Fruit fly (Drosophila melanogaster): Measurements from ENCODE around the gene S6k.

DNA sequence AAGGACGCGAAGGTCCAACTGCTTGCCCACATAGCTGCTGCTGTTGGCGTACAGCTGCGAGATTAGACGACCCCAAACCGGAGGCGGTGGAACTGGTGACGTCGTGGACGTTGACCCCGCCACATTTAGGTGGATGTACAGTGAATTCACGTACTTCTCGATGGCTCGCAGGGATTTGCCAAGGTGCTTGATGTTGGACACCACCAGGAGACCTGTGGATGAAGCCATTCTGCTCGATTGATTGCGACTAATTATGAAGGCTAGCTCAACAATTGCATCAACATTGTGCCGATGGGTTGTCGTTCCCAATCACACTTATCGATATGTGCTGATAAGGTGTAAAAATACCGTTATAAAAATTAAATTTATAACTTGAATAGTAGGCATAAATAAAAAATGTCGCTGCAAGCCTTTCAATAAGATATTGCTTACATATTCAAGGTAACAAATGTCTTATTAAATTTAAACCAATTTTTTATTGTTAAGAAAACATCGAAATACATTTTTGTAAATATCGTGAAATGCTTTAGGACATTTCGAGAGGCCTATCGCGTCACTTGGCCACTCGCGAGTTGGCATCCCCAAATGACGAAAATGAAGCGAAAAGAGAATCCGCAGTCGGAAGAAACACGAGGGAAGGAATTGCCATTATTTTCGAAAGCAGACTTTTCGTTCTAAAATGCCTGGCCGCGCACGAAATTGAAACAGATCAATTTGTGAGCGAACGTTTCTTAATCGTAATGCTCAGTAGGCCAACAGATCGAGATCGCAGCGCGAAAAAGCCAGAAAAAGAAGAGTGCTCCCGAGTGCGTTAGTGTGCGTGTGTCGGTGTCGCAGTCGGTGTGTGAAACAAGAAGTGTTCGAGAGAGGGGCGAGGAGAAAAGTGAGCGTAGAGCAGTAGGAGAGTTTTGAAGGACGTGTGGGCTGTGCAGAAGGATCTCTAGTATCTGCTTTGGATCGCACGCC is 41.9 kb downstream of the S6k start, which contains the start of the genes Ppat-Dpck and scny:
- TF ChIP-seq CG8478 (optimal IDR thresholded peaks at IDR 0.05): no peak
- TF ChIP-seq CTCF (optimal IDR thresholded peaks at IDR 0.05): peak in 1 of 2 experiments; percentile 6
